Fruit fly (Drosophila melanogaster) whole organism, wandering third instar larva: Measurements from ENCODE around the gene CG14722.
A peak's percentile ranks its signal among the peaks of the same experiment; 100 is the strongest.

Experiments used
- Abd-B ChIP-seq: fragments of >200 bp; optimal IDR thresholded peaks from 2 replicates; lab custom pipeline; 2017; ENCODE audit warnings: missing biosample characterization, missing genetic modification characterization
- CG32264 ChIP-seq: fragments of 200-800 bp; sonication (Bioruptor generic); optimal IDR thresholded peaks from 2 replicates; lab custom pipeline; 2016; ENCODE audit warnings: missing biosample characterization, missing genetic modification characterization
- CG9705 ChIP-seq: fragments of 200-800 bp; sonication (Bioruptor generic); optimal IDR thresholded peaks from 2 replicates; lab custom pipeline; 2018; ENCODE audit warnings: missing biosample characterization, mild to moderate bottlenecking, missing genetic modification characterization
- CrebA ChIP-seq: fragments of 200-800 bp; sonication (Bioruptor generic); optimal IDR thresholded peaks from 2 replicates; lab custom pipeline; 2016; ENCODE audit warnings: missing biosample characterization, mild to moderate bottlenecking, missing genetic modification characterization, borderline replicate concordance
- Dfd ChIP-seq: fragments of >200 bp; optimal IDR thresholded peaks from 2 replicates; lab custom pipeline; 2017; ENCODE audit warnings: missing biosample characterization, missing genetic modification characterization
- Dif ChIP-seq: fragments of 200-275, 200-300 bp; sonication (Bioruptor generic); optimal IDR thresholded peaks from 2 replicates; lab custom pipeline; 2018; ENCODE audit warnings: missing biosample characterization, missing genetic modification characterization; ENCODE audit not compliant: partially characterized antibody
- GATAd ChIP-seq: sonication (Bioruptor generic); optimal IDR thresholded peaks from 2 replicates; lab custom pipeline; 2016; ENCODE audit warnings: missing biosample characterization, missing genetic modification characterization
- HLH106 ChIP-seq: fragments of 200-800 bp; optimal IDR thresholded peaks from 3 replicates; lab custom pipeline; 2019; ENCODE audit warnings: missing biosample characterization, mild to moderate bottlenecking, missing genetic modification characterization, moderate library complexity
- Hnf4 ChIP-seq: fragments of 200-800 bp; sonication (Bioruptor generic); optimal IDR thresholded peaks from 2 replicates; lab custom pipeline; 2016; ENCODE audit warnings: missing biosample characterization, mild to moderate bottlenecking, missing genetic modification characterization
- Hr83 ChIP-seq: fragments of 200-300 bp; sonication (Bioruptor generic); optimal IDR thresholded peaks from 2 replicates; lab custom pipeline; 2016; ENCODE audit warnings: missing biosample characterization, mild to moderate bottlenecking, missing genetic modification characterization, moderate library complexity; ENCODE audit not compliant: poor library complexity, severe bottlenecking
- Jra ChIP-seq: sonication (Bioruptor generic); optimal IDR thresholded peaks from 2 replicates; lab custom pipeline; 2016; ENCODE audit warnings: missing biosample characterization, missing genetic modification characterization
- Mio ChIP-seq: sonication (Bioruptor generic); optimal IDR thresholded peaks from 2 replicates; lab custom pipeline; 2016; ENCODE audit warnings: missing biosample characterization, missing genetic modification characterization
- Myc ChIP-seq: fragments of >200 bp; optimal IDR thresholded peaks from 2 replicates; lab custom pipeline; 2017
- N ChIP-seq: fragments of >200 bp; optimal IDR thresholded peaks from 2 replicates; lab custom pipeline; 2018; ENCODE audit warnings: missing biosample characterization, missing external identifiers, missing genetic modification characterization
- OdsH ChIP-seq: fragments of 200-800 bp; sonication (Bioruptor generic); optimal IDR thresholded peaks from 2 replicates; lab custom pipeline; 2016; ENCODE audit warnings: missing biosample characterization, mild to moderate bottlenecking, missing genetic modification characterization
- Rel ChIP-seq, 2 experiments: fragments of 200-800 bp; sonication (Bioruptor generic) in 1 of 2; optimal IDR thresholded peaks; 2 replicates in 1 of 2; 3 replicates in 1 of 2; lab custom pipeline; 2016 to 2019; ENCODE audit warnings: mild to moderate bottlenecking in 2 of 2, missing biosample characterization in 2 of 2, missing genetic modification characterization in 2 of 2, moderate library complexity in 1 of 2
- Sp1 ChIP-seq: fragments of 200-800 bp; sonication (Bioruptor generic); optimal IDR thresholded peaks from 3 replicates; lab custom pipeline; 2019; ENCODE audit warnings: missing biosample characterization, mild to moderate bottlenecking, missing genetic modification characterization, moderate library complexity
- Vsx2 ChIP-seq: fragments of 200-300, 225-300 bp; sonication (Bioruptor generic); optimal IDR thresholded peaks from 2 replicates; lab custom pipeline; 2018; ENCODE audit warnings: missing biosample characterization, missing genetic modification characterization; ENCODE audit not compliant: partially characterized antibody
- br ChIP-seq: fragments of 200-800 bp; sonication (Bioruptor generic); optimal IDR thresholded peaks from 2 replicates; lab custom pipeline; 2016; ENCODE audit warnings: missing biosample characterization, missing genetic modification characterization
- brk ChIP-seq: fragments of 200-800 bp; sonication (Bioruptor generic); optimal IDR thresholded peaks from 2 replicates; lab custom pipeline; 2016; ENCODE audit warnings: missing biosample characterization, mild to moderate bottlenecking, missing genetic modification characterization
- dl ChIP-seq, 2 experiments: fragments of 175-275, 200-275 bp in 1 of 2; fragments of 200-275 bp in 1 of 2; sonication (Bioruptor generic); optimal IDR thresholded peaks; lab custom pipeline; 2018; ENCODE audit warnings: mild to moderate bottlenecking in 2 of 2, missing biosample characterization in 2 of 2, missing genetic modification characterization in 2 of 2, moderate library complexity in 2 of 2; ENCODE audit not compliant: partially characterized antibody in 2 of 2, insufficient read depth in 1 of 2
- dmrt93B ChIP-seq: fragments of 200-800 bp; sonication (Bioruptor generic); optimal IDR thresholded peaks from 2 replicates; lab custom pipeline; 2018; ENCODE audit warnings: missing biosample characterization, mild to moderate bottlenecking, missing genetic modification characterization
- dsf ChIP-seq: sonication (Bioruptor generic); optimal IDR thresholded peaks from 2 replicates; lab custom pipeline; 2016; ENCODE audit warnings: missing biosample characterization, missing genetic modification characterization, borderline replicate concordance
- ey ChIP-seq: fragments of 200-800 bp; sonication (Bioruptor generic); optimal IDR thresholded peaks from 2 replicates; lab custom pipeline; 2016; ENCODE audit warnings: missing biosample characterization, missing genetic modification characterization
- foxo ChIP-seq, 2 experiments: fragments of 200-800 bp; sonication (Bioruptor generic); optimal IDR thresholded peaks; 2 replicates in 1 of 2; 3 replicates in 1 of 2; lab custom pipeline; 2016 to 2017; ENCODE audit warnings: missing biosample characterization in 2 of 2, missing genetic modification characterization in 2 of 2
- fru ChIP-seq: fragments of 200-800 bp; sonication (Bioruptor generic); optimal IDR thresholded peaks from 3 replicates; lab custom pipeline; 2016; ENCODE audit warnings: missing biosample characterization, mild to moderate bottlenecking, missing genetic modification characterization
- h ChIP-seq: fragments of 200-800 bp; sonication (Bioruptor generic); optimal IDR thresholded peaks from 3 replicates; lab custom pipeline; 2016; ENCODE audit warnings: missing biosample characterization, mild to moderate bottlenecking, missing genetic modification characterization
- jim ChIP-seq: fragments of 175-275, 200-325 bp; sonication (Bioruptor generic); optimal IDR thresholded peaks from 2 replicates; lab custom pipeline; 2016; ENCODE audit warnings: missing biosample characterization, mild to moderate bottlenecking, missing genetic modification characterization
- lola ChIP-seq: fragments of >200 bp; optimal IDR thresholded peaks from 2 replicates; lab custom pipeline; 2017; ENCODE audit warnings: missing biosample characterization, missing genetic modification characterization
- psq ChIP-seq: fragments of 200-800 bp; sonication (Bioruptor generic); optimal IDR thresholded peaks from 3 replicates; lab custom pipeline; 2017; ENCODE audit warnings: missing biosample characterization, mild to moderate bottlenecking, missing genetic modification characterization, moderate library complexity
- rgr ChIP-seq: fragments of 200-800 bp; sonication (Bioruptor generic); optimal IDR thresholded peaks from 3 replicates; lab custom pipeline; 2016; ENCODE audit warnings: missing biosample characterization, mild to moderate bottlenecking, missing genetic modification characterization
- sage ChIP-seq: fragments of 200-800 bp; sonication (Bioruptor generic); optimal IDR thresholded peaks from 2 replicates; lab custom pipeline; 2016; ENCODE audit warnings: missing biosample characterization, mild to moderate bottlenecking, missing genetic modification characterization
- sv ChIP-seq: fragments of 200-800 bp; sonication (Bioruptor generic); optimal IDR thresholded peaks from 3 replicates; lab custom pipeline; 2016; ENCODE audit warnings: missing biosample characterization, missing genetic modification characterization
- woc ChIP-seq: sonication (Bioruptor generic); optimal IDR thresholded peaks from 2 replicates; lab custom pipeline; 2016; ENCODE audit warnings: missing biosample characterization, mild to moderate bottlenecking, missing genetic modification characterization

The CG14722 gene

dm6 chr3R:11780181-11780688, 38.5 kb downstream of the CG14722 start:
- TF ChIP-seq Myc (lab: Kevin White, UChicago) (peak; percentile 7), HLH106 (tag; lab: Kevin White, UChicago) (peak; percentile 95), dl (GFP tag; optimal IDR thresholded peaks at IDR 0.05; lab: Kevin White, UChicago; ENCODE audit: insufficient read depth in 1 of 2, partially characterized antibody in 2 of 2) (peak; percentile 55 to 59), foxo (GFP tag; optimal IDR thresholded peaks at IDR 0.05; lab: Kevin White, UChicago) (peak in 1 of 2 experiments; percentile 96), GATAd (GFP tag; lab: Kevin White, UChicago) (no peak), CG32264 (GFP tag; lab: Kevin White, UChicago) (peak; percentile 25), woc (peak; percentile 71), h (GFP tag; lab: Kevin White, UChicago) (peak; percentile 91), sv (GFP tag; lab: Kevin White, UChicago) (peak; percentile 73), Hr83 (GFP tag; lab: Kevin White, UChicago) (peak; percentile 61), rgr (peak; percentile 94), ey (GFP tag; lab: Kevin White, UChicago) (peak; percentile 84), sage (GFP tag; lab: Kevin White, UChicago) (peak; percentile 91), dmrt93B (GFP tag; lab: Kevin White, UChicago) (peak; percentile 95), OdsH (GFP tag; lab: Kevin White, UChicago) (peak; percentile 94), brk (GFP tag; lab: Kevin White, UChicago) (peak; percentile 61), Dfd (GFP tag; lab: Kevin White, UChicago) (no peak), Vsx2 (GFP tag; lab: Kevin White, UChicago) (no peak), Hnf4 (GFP tag; lab: Kevin White, UChicago) (peak; percentile 80), CG9705 (GFP tag; lab: Kevin White, UChicago) (peak; percentile 74), N (GFP tag; lab: Kevin White, UChicago) (no peak), Dif (GFP tag; lab: Kevin White, UChicago) (peak; percentile 56), Sp1 (peak; percentile 96), fru (GFP tag; lab: Kevin White, UChicago) (peak; percentile 90), br (GFP tag; lab: Kevin White, UChicago) (peak; percentile 82), dsf (GFP tag; lab: Kevin White, UChicago) (peak; percentile 62), Mio (GFP tag; lab: Kevin White, UChicago) (no peak), psq (GFP tag; lab: Kevin White, UChicago) (peak; percentile 96), Jra (peak; percentile 57), jim (GFP tag; lab: Kevin White, UChicago) (peak; percentile 31), CrebA (GFP tag; lab: Kevin White, UChicago) (no peak), Rel (GFP tag; optimal IDR thresholded peaks at IDR 0.05; lab: Kevin White, UChicago) (peak; percentile 81), Rel (tag; optimal IDR thresholded peaks at IDR 0.05; lab: Kevin White, UChicago) (peak; percentile 42), lola (GFP tag; lab: Kevin White, UChicago) (no peak), Abd-B (GFP tag; lab: Kevin White, UChicago) (no peak)

dm6 chr3R:11786695-11787226, 45.1 kb downstream of the CG14722 start, which contains the start of the genes prd1 and HisCl1:
TSS of gene prd1 (minus strand) at chr3R:11787014.
TSS of gene HisCl1 (plus strand) at chr3R:11787176.
- TF ChIP-seq Rel (GFP tag; optimal IDR thresholded peaks at IDR 0.05; lab: Kevin White, UChicago) = no peak
- TF ChIP-seq Rel (tag; optimal IDR thresholded peaks at IDR 0.05; lab: Kevin White, UChicago) = peak; percentile 70
- TF ChIP-seq sv (GFP tag; lab: Kevin White, UChicago) = peak; percentile 41
- peak; percentile 41 for TF ChIP-seq OdsH (GFP tag; lab: Kevin White, UChicago)
- TF ChIP-seq psq (GFP tag; lab: Kevin White, UChicago) = peak; percentile 37
- TF ChIP-seq HLH106 (tag; lab: Kevin White, UChicago) = peak; percentile 74
- no peak for TF ChIP-seq CG32264 (GFP tag; lab: Kevin White, UChicago)
- no peak for TF ChIP-seq brk (GFP tag; lab: Kevin White, UChicago)
- no peak for TF ChIP-seq Dif (GFP tag; lab: Kevin White, UChicago)
- no peak for TF ChIP-seq GATAd (GFP tag; lab: Kevin White, UChicago)
- no peak for TF ChIP-seq ey (GFP tag; lab: Kevin White, UChicago)
- no peak for TF ChIP-seq CrebA (GFP tag; lab: Kevin White, UChicago)
- peak; percentile 65 for TF ChIP-seq CG9705 (GFP tag; lab: Kevin White, UChicago)
